Fruit fly (Drosophila melanogaster) whole organism, wandering third instar larva: ENCODE data around the gene tadr.

Source experiments
- Abd-B ChIP-seq: fragments of >200 bp; optimal IDR thresholded peaks from 2 replicates; lab custom pipeline; 2017; ENCODE audit warnings: missing biosample characterization, missing genetic modification characterization
- Hr78 ChIP-seq: fragments of >200 bp; optimal IDR thresholded peaks from 2 replicates; lab custom pipeline; 2017; ENCODE audit warnings: missing biosample characterization, missing genetic modification characterization
- OdsH ChIP-seq: fragments of 200-800 bp; sonication (Bioruptor generic); optimal IDR thresholded peaks from 2 replicates; lab custom pipeline; 2016; ENCODE audit warnings: missing biosample characterization, mild to moderate bottlenecking, missing genetic modification characterization
- Rel ChIP-seq, 2 experiments: fragments of 200-800 bp; sonication (Bioruptor generic) in 1 of 2; optimal IDR thresholded peaks; 2 replicates in 1 of 2; 3 replicates in 1 of 2; lab custom pipeline; 2016 to 2019; ENCODE audit warnings: mild to moderate bottlenecking in 2 of 2, missing biosample characterization in 2 of 2, missing genetic modification characterization in 2 of 2, moderate library complexity in 1 of 2
- br ChIP-seq: fragments of 200-800 bp; sonication (Bioruptor generic); optimal IDR thresholded peaks from 2 replicates; lab custom pipeline; 2016; ENCODE audit warnings: missing biosample characterization, missing genetic modification characterization
- pan ChIP-seq: fragments of >200 bp; optimal IDR thresholded peaks from 2 replicates; lab custom pipeline; 2017

- TF ChIP-seq pan (lab: Kevin White, UChicago) (no peak), OdsH (GFP tag; lab: Kevin White, UChicago) (no peak), Abd-B (no peak), Rel (GFP tag; optimal IDR thresholded peaks at IDR 0.05; lab: Kevin White, UChicago) (no peak), Rel (tag; optimal IDR thresholded peaks at IDR 0.05; lab: Kevin White, UChicago) (no peak), br (GFP tag; lab: Kevin White, UChicago) (no peak), Hr78 (GFP tag; lab: Kevin White, UChicago) (no peak)
Observed at dm6 chr2L:21073818-21074217, 1.4 kb upstream of the tadr start.
